Worm (Caenorhabditis elegans) whole organism, L4/young adult: Measurements from ENCODE around the gene F59F5.3.

Experiments
- W03F9.2 ChIP-seq: fragments of 150-350 bp; optimal IDR thresholded peaks from 2 replicates; lab custom pipeline; 2014; ENCODE audit warnings: missing biosample characterization, missing genetic modification characterization
- dao-5 ChIP-seq: sonication (generic microtip); optimal IDR thresholded peaks from 2 replicates; lab custom pipeline; 2016; ENCODE audit warnings: missing genotype, missing genetic modification characterization, moderate library complexity, missing compliant biosample characterization
- him-1 ChIP-seq: sonication (generic microtip); optimal IDR thresholded peaks from 2 replicates; lab custom pipeline; 2016; ENCODE audit warnings: missing genotype, missing genetic modification reagents, missing genetic modification characterization, missing compliant biosample characterization

- TF ChIP-seq dao-5 (tag; lab: Kevin White, UChicago) (no peak), him-1 (tag; lab: Kevin White, UChicago) (no peak), W03F9.2 (tag; lab: Kevin White, UChicago) (no peak)
These were observed 34.7 kb upstream of the F59F5.3 start, which contains the start of gene nhx-5 for ce11 chrX:10576872-10577271.
